Fruit fly (Drosophila melanogaster) S2 (cell line): ENCODE results near the gene uncNacbeta.

Experiments
- CG8478 ChIP-seq: fragments of >200 bp; optimal IDR thresholded peaks from 2 replicates; lab custom pipeline; 2018
- CTCF ChIP-seq, 2 experiments: fragments of >200 bp; optimal IDR thresholded peaks; 2 replicates each; lab custom pipeline; 2018

DNA sequence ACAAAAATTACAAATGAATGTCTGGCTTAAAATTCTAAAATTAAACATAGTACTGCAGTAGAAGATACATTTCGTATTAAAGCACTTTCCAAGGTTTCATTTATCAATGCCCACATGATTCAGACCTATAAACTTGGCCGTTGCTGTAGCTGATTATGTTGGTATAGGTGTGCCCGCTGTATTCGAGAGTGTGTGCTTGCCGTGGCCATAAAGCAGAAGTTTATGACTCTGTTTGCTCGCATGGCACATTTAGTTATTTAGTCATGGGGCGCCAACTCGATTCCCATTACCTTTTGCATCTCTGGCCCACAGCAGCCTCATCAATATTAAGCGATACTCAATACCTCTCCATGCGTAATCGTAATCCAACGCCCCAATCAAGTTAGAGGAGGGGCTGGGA lies 50.6 kb downstream of the uncNacbeta start:
- TF ChIP-seq CG8478 (lab: Kevin White, UChicago) (no peak), CTCF (optimal IDR thresholded peaks at IDR 0.05; lab: Kevin White, UChicago) (no peak)
